Fruit fly (Drosophila melanogaster) whole organism, embryonic: ENCODE results near the gene Eig71Ej.

Experiments used
- B-H1 ChIP-seq: fragments of 200-800 bp; sonication (Bioruptor generic); IDR thresholded peaks from 3 replicates; pipeline ENCODE4 v1.3.6; 2022; ENCODE audit warnings: missing biosample characterization, missing genetic modification characterization
- CG10543 ChIP-seq: fragments of 200-800 bp; sonication (Bioruptor generic); optimal IDR thresholded peaks from 3 replicates; lab custom pipeline; 2017; ENCODE audit warnings: missing biosample characterization, mild to moderate bottlenecking, missing genetic modification characterization, moderate library complexity
- CG11456 ChIP-seq: fragments of 200-800 bp; sonication (Bioruptor generic); IDR thresholded peaks from 3 replicates; pipeline ENCODE4 v1.3.6; 2022; ENCODE audit warnings: missing biosample characterization, missing genetic modification characterization
- CG12155 ChIP-seq: fragments of 200-800 bp; sonication (Bioruptor generic); optimal IDR thresholded peaks from 3 replicates; lab custom pipeline; 2016; ENCODE audit warnings: missing biosample characterization, missing genetic modification characterization
- CG12659 ChIP-seq: fragments of 200-800 bp; sonication (Bioruptor generic); optimal IDR thresholded peaks from 3 replicates; lab custom pipeline; 2017; ENCODE audit warnings: mild to moderate bottlenecking, missing biosample characterization, missing genetic modification reagents, missing genetic modification characterization
- CG13894 ChIP-seq: fragments of 200-800 bp; sonication (Bioruptor generic); optimal IDR thresholded peaks from 3 replicates; lab custom pipeline; 2018; ENCODE audit warnings: missing biosample characterization, mild to moderate bottlenecking, missing genetic modification characterization, moderate library complexity
- CG15601 ChIP-seq: fragments of 200-800 bp; sonication (Bioruptor generic); optimal IDR thresholded peaks from 3 replicates; lab custom pipeline; 2019; ENCODE audit warnings: missing biosample characterization, mild to moderate bottlenecking, missing genetic modification characterization, moderate library complexity
- CG1602 ChIP-seq: fragments of 200-800 bp; sonication (Bioruptor generic); optimal IDR thresholded peaks from 3 replicates; lab custom pipeline; 2016; ENCODE audit warnings: missing biosample characterization, missing genetic modification characterization
- CG17186 ChIP-seq: fragments of 200-800 bp; sonication (Bioruptor generic); optimal IDR thresholded peaks from 3 replicates; lab custom pipeline; 2017; ENCODE audit warnings: missing biosample characterization, missing genetic modification reagents, missing genetic modification characterization
- CG18011 ChIP-seq: fragments of 200-800 bp; sonication (Bioruptor generic); optimal IDR thresholded peaks from 2 replicates; lab custom pipeline; 2017; ENCODE audit warnings: missing biosample characterization, missing genetic modification characterization, mild to moderate bottlenecking, moderate library complexity, missing genotype
- CG3847 ChIP-seq: fragments of 200-800 bp; sonication (Bioruptor generic); IDR thresholded peaks from 2 replicates; pipeline ENCODE4 v1.3.6; 2022; ENCODE audit warnings: missing biosample characterization, missing genetic modification characterization
- CG4360 ChIP-seq: fragments of 200-800 bp; sonication (Bioruptor generic); IDR thresholded peaks from 2 replicates; pipeline ENCODE4 v1.3.6; 2022; ENCODE audit warnings: missing biosample characterization, missing genetic modification characterization
- CG4424 ChIP-seq: fragments of 200-800 bp; sonication (Bioruptor generic); optimal IDR thresholded peaks from 3 replicates; lab custom pipeline; 2016; ENCODE audit warnings: missing biosample characterization, missing genetic modification characterization
- CG6272 ChIP-seq: fragments of 200-800 bp; sonication (Bioruptor generic); IDR thresholded peaks from 2 replicates; pipeline ENCODE4 v1.3.6; 2022; ENCODE audit warnings: missing biosample characterization, missing genetic modification characterization
- CG7271 ChIP-seq: fragments of 200-800 bp; sonication (Bioruptor generic); optimal IDR thresholded peaks from 2 replicates; lab custom pipeline; 2018; ENCODE audit warnings: missing biosample characterization, mild to moderate bottlenecking, missing genetic modification characterization, moderate library complexity
- CG7839 ChIP-seq: fragments of 200-800 bp; sonication (Bioruptor generic); optimal IDR thresholded peaks from 3 replicates; lab custom pipeline; 2018; ENCODE audit warnings: missing biosample characterization, mild to moderate bottlenecking, missing genetic modification characterization, moderate library complexity
- CG7987 ChIP-seq: fragments of 200-800 bp; sonication (Bioruptor generic); optimal IDR thresholded peaks from 2 replicates; lab custom pipeline; 2018; ENCODE audit warnings: missing biosample characterization, mild to moderate bottlenecking, missing genetic modification characterization, moderate library complexity
- CG8089 ChIP-seq: fragments of 200-800 bp; sonication (Bioruptor generic); optimal IDR thresholded peaks from 3 replicates; lab custom pipeline; 2016; ENCODE audit warnings: missing biosample characterization, missing genetic modification characterization
- Dek ChIP-seq: fragments of 200-800 bp; sonication (Bioruptor generic); optimal IDR thresholded peaks from 3 replicates; lab custom pipeline; 2019; ENCODE audit warnings: missing biosample characterization, mild to moderate bottlenecking, missing genetic modification characterization, moderate library complexity
- Doc2 ChIP-seq: fragments of 200-800 bp; sonication (Bioruptor generic); IDR thresholded peaks from 2 replicates; pipeline ENCODE4 v1.3.6; 2022; ENCODE audit warnings: missing biosample characterization, missing genetic modification characterization
- E2f2 ChIP-seq: fragments of 200-800 bp; sonication (Bioruptor generic); IDR thresholded peaks from 2 replicates; pipeline ENCODE4 v1.3.6; 2022; ENCODE audit warnings: missing biosample characterization, missing genetic modification characterization
- ERR ChIP-seq: fragments of 200-800 bp; sonication (Bioruptor generic); optimal IDR thresholded peaks from 2 replicates; lab custom pipeline; 2016; ENCODE audit warnings: missing biosample characterization, missing genetic modification characterization
- Eip74EF ChIP-seq, 2 experiments: fragments of 200-800 bp in 1 of 2; fragments of >200 bp in 1 of 2; sonication (Bioruptor generic) in 1 of 2; optimal IDR thresholded peaks; 2 replicates each; lab custom pipeline; 2017 to 2019; ENCODE audit warnings: missing biosample characterization in 2 of 2, missing genetic modification characterization in 2 of 2, mild to moderate bottlenecking in 1 of 2, moderate library complexity in 1 of 2
- Fer3 ChIP-seq: fragments of 200-800 bp; sonication (Bioruptor generic); optimal IDR thresholded peaks from 2 replicates; lab custom pipeline; 2018; ENCODE audit warnings: missing biosample characterization, mild to moderate bottlenecking, missing genetic modification characterization, moderate library complexity
- HLH54F ChIP-seq: fragments of 200-800 bp; sonication (Bioruptor generic); optimal IDR thresholded peaks from 3 replicates; lab custom pipeline; 2016; ENCODE audit warnings: missing biosample characterization, missing genetic modification characterization
- Jarid2 ChIP-seq: fragments of 200-800 bp; sonication (Bioruptor generic); optimal IDR thresholded peaks from 3 replicates; lab custom pipeline; 2017; ENCODE audit warnings: mild to moderate bottlenecking, missing biosample characterization, missing genetic modification reagents, missing genetic modification characterization
- Lpt ChIP-seq: fragments of >200 bp; optimal IDR thresholded peaks from 2 replicates; lab custom pipeline; 2018; ENCODE audit warnings: missing biosample characterization, missing genetic modification characterization
- Myb ChIP-seq: fragments of 200-800 bp; sonication (Bioruptor generic); optimal IDR thresholded peaks from 2 replicates; lab custom pipeline; 2016; ENCODE audit warnings: missing biosample characterization, missing genetic modification characterization
- Sox100B ChIP-seq: fragments of 200-800 bp; sonication (Bioruptor generic); optimal IDR thresholded peaks from 3 replicates; lab custom pipeline; 2018; ENCODE audit warnings: missing biosample characterization, mild to moderate bottlenecking, missing genetic modification characterization
- Xrp1 ChIP-seq: fragments of 200-800 bp; sonication (Bioruptor generic); IDR thresholded peaks from 2 replicates; pipeline ENCODE4 v1.3.6; 2022; ENCODE audit warnings: missing biosample characterization, missing genetic modification characterization
- al ChIP-seq: fragments of 200-800 bp; sonication (Bioruptor generic); IDR thresholded peaks from 2 replicates; pipeline ENCODE4 v1.3.6; 2022; ENCODE audit warnings: missing biosample characterization, missing genetic modification characterization
- cato ChIP-seq: fragments of 200-800 bp; sonication (Bioruptor generic); optimal IDR thresholded peaks from 2 replicates; lab custom pipeline; 2016; ENCODE audit warnings: missing biosample characterization, missing genetic modification characterization, borderline replicate concordance
- corto ChIP-seq: fragments of 200-800 bp; sonication (Bioruptor generic); optimal IDR thresholded peaks from 2 replicates; lab custom pipeline; 2016; ENCODE audit warnings: missing biosample characterization, mild to moderate bottlenecking, missing genetic modification characterization, moderate library complexity
- da ChIP-seq: fragments of 200-800 bp; sonication (Bioruptor generic); optimal IDR thresholded peaks from 2 replicates; lab custom pipeline; 2016; ENCODE audit warnings: missing biosample characterization, missing genetic modification characterization
- danr ChIP-seq: fragments of 200-800 bp; sonication (Bioruptor generic); IDR thresholded peaks from 2 replicates; pipeline ENCODE4 v1.3.6; 2022; ENCODE audit warnings: missing biosample characterization, missing genetic modification characterization
- dmrt99B ChIP-seq: fragments of 200-800 bp; sonication (Bioruptor generic); optimal IDR thresholded peaks from 2 replicates; lab custom pipeline; 2018; ENCODE audit warnings: missing biosample characterization, mild to moderate bottlenecking, missing genetic modification characterization, moderate library complexity
- eve ChIP-seq, 2 experiments: fragments of >200 bp; optimal IDR thresholded peaks; 2 replicates each; lab custom pipeline; 2017; ENCODE audit warnings: missing biosample characterization in 2 of 2, missing genetic modification characterization in 2 of 2
- nerfin-1 ChIP-seq: fragments of 200-800 bp; sonication (Bioruptor generic); optimal IDR thresholded peaks from 3 replicates; lab custom pipeline; 2019; ENCODE audit warnings: missing biosample characterization, mild to moderate bottlenecking, missing genetic modification characterization, moderate library complexity
- phol ChIP-seq: fragments of 200-800 bp; sonication (Bioruptor generic); optimal IDR thresholded peaks from 3 replicates; lab custom pipeline; 2018; ENCODE audit warnings: missing biosample characterization, mild to moderate bottlenecking, missing genetic modification characterization, moderate library complexity
- prd ChIP-seq, 3 experiments: fragments of >200 bp in 2 of 3; fragments of 200-800 bp in 1 of 3; sonication (Bioruptor generic) in 1 of 3; optimal IDR thresholded peaks in 2 of 3; IDR thresholded peaks in 1 of 3; 2 replicates in 2 of 3; 3 replicates in 1 of 3; pipeline versions ENCODE4 v1.3.6 to Lab custom; 2017 to 2022; ENCODE audit warnings: missing biosample characterization in 1 of 3, missing genetic modification characterization in 1 of 3
- pum ChIP-seq: fragments of 200-800 bp; sonication (Bioruptor generic); optimal IDR thresholded peaks from 2 replicates; lab custom pipeline; 2016; ENCODE audit warnings: missing biosample characterization, missing genetic modification characterization
- ranshi ChIP-seq: fragments of 200-800 bp; sonication (Bioruptor generic); IDR thresholded peaks from 2 replicates; pipeline ENCODE4 v1.3.6; 2022; ENCODE audit warnings: missing biosample characterization, missing genetic modification characterization
- sc ChIP-seq, 3 experiments: fragments of >200 bp in 2 of 3; fragments of 200-800 bp in 1 of 3; sonication (Bioruptor generic) in 1 of 3; optimal IDR thresholded peaks; 2 replicates in 2 of 3; 3 replicates in 1 of 3; lab custom pipeline; 2017; ENCODE audit warnings: mild to moderate bottlenecking in 1 of 3, missing biosample characterization in 1 of 3, missing genetic modification characterization in 1 of 3, missing genetic modification reagents in 1 of 3
- sima ChIP-seq: fragments of 200-800 bp; sonication (Bioruptor generic); optimal IDR thresholded peaks from 2 replicates; lab custom pipeline; 2016; ENCODE audit warnings: missing biosample characterization, missing genetic modification characterization
- slbo ChIP-seq: fragments of 200-800 bp; sonication (Bioruptor generic); IDR thresholded peaks from 2 replicates; pipeline ENCODE4 v1.3.6; 2022; ENCODE audit warnings: missing biosample characterization, missing genetic modification characterization
- stwl ChIP-seq: fragments of 200-800 bp; sonication (Bioruptor generic); optimal IDR thresholded peaks from 3 replicates; lab custom pipeline; 2018; ENCODE audit warnings: missing biosample characterization, mild to moderate bottlenecking, missing genetic modification characterization, moderate library complexity
- sug ChIP-seq: fragments of 200-800 bp; optimal IDR thresholded peaks from 2 replicates; lab custom pipeline; 2019; ENCODE audit warnings: missing biosample characterization, mild to moderate bottlenecking, missing genetic modification characterization, moderate library complexity
- usp ChIP-seq: fragments of >200 bp; optimal IDR thresholded peaks from 2 replicates; lab custom pipeline; 2017; ENCODE audit warnings: missing biosample characterization, missing genetic modification characterization
- wdn ChIP-seq: fragments of 200-800 bp; sonication (Bioruptor generic); IDR thresholded peaks from 2 replicates; pipeline ENCODE4 v1.3.6; 2022; ENCODE audit warnings: missing biosample characterization, missing genetic modification characterization
- zfh1 ChIP-seq: fragments of 200-800 bp; sonication (Bioruptor generic); IDR thresholded peaks from 3 replicates; pipeline ENCODE4 v1.3.6; 2022; ENCODE audit warnings: missing biosample characterization, missing genetic modification characterization
- zfh2 ChIP-seq: fragments of 200-800 bp; sonication (Bioruptor generic); optimal IDR thresholded peaks from 2 replicates; lab custom pipeline; 2016; ENCODE audit warnings: missing biosample characterization, missing genetic modification characterization

The Eig71Ej gene

dm6 chr3L:15672800-15673199 is 12.0 kb upstream of the Eig71Ej start (continued):
- TF ChIP-seq Fer3 (tag; lab: Kevin White, UChicago) = no peak
- peak; percentile 35; the same call in 1 of the 3 replicates for TF ChIP-seq zfh1 (GFP tag; lab: Robert Waterston, UW)
- no peak for TF ChIP-seq Dek (tag; lab: Kevin White, UChicago)
- TF ChIP-seq CG4360 (GFP tag; lab: Robert Waterston, UW) = no peak
- no peak for TF ChIP-seq CG10543 (GFP tag; lab: Kevin White, UChicago)
- TF ChIP-seq slbo (GFP tag; lab: Robert Waterston, UW) = no peak
- no peak for TF ChIP-seq CG6272 (GFP tag; lab: Robert Waterston, UW)
- no peak for TF ChIP-seq da
- TF ChIP-seq CG17186 = no peak
- TF ChIP-seq eve (GFP tag; optimal IDR thresholded peaks at IDR 0.05; lab: Kevin White, UChicago) = peak in 1 of 2 experiments; percentile 27
- TF ChIP-seq CG13894 (tag; lab: Kevin White, UChicago) = no peak
- TF ChIP-seq wdn = no peak
- TF ChIP-seq phol = peak; percentile 48
- no peak for TF ChIP-seq prd (optimal IDR thresholded peaks at IDR 0.05; lab: Kevin White, UChicago)
- peak; percentile 45; the same call in 2 of the 3 replicates for TF ChIP-seq prd (GFP tag; IDR thresholded peaks at IDR 0.05; lab: Robert Waterston, UW)
- peak; percentile 23 for TF ChIP-seq dmrt99B (tag; lab: Kevin White, UChicago)
- TF ChIP-seq CG7271 (tag; lab: Kevin White, UChicago) = no peak
- TF ChIP-seq HLH54F = no peak
- no peak for TF ChIP-seq sc (optimal IDR thresholded peaks at IDR 0.05; lab: Kevin White, UChicago)
- no peak for TF ChIP-seq sc (GFP tag; optimal IDR thresholded peaks at IDR 0.05; lab: Kevin White, UChicago)
- no peak for TF ChIP-seq E2f2 (GFP tag; lab: Robert Waterston, UW)
- no peak for TF ChIP-seq CG12155 (GFP tag; lab: Kevin White, UChicago)
- no peak for TF ChIP-seq CG11456 (GFP tag; lab: Robert Waterston, UW)
- no peak for TF ChIP-seq Eip74EF (GFP tag; optimal IDR thresholded peaks at IDR 0.05; lab: Kevin White, UChicago)
- no peak for TF ChIP-seq Sox100B (GFP tag; lab: Kevin White, UChicago)
- TF ChIP-seq sima = no peak
- no peak for TF ChIP-seq danr
- peak; percentile 62; the same call in 1 of the 2 replicates for TF ChIP-seq Xrp1
- TF ChIP-seq nerfin-1 (tag; lab: Kevin White, UChicago) = no peak
- TF ChIP-seq ranshi (GFP tag; lab: Robert Waterston, UW) = no peak
- peak; percentile 31 for TF ChIP-seq stwl (tag; lab: Kevin White, UChicago)
- TF ChIP-seq pum = no peak
- TF ChIP-seq cato (GFP tag; lab: Kevin White, UChicago) = peak; percentile 7
- no peak for TF ChIP-seq usp
- no peak for TF ChIP-seq Jarid2
- no peak for TF ChIP-seq CG7987
- no peak for TF ChIP-seq corto (GFP tag; lab: Kevin White, UChicago)
- peak; percentile 35 for TF ChIP-seq CG15601 (tag; lab: Kevin White, UChicago)
- no peak for TF ChIP-seq B-H1 (GFP tag; lab: Robert Waterston, UW)
- no peak for TF ChIP-seq CG18011 (GFP tag; lab: Kevin White, UChicago)
- TF ChIP-seq ERR = no peak
- no peak for TF ChIP-seq CG8089 (GFP tag; lab: Kevin White, UChicago)
- TF ChIP-seq CG3847 = no peak
- peak; percentile 15 for TF ChIP-seq CG1602 (GFP tag; lab: Kevin White, UChicago)
- peak; percentile 43 for TF ChIP-seq CG4424 (GFP tag; lab: Kevin White, UChicago)
- TF ChIP-seq sug = no peak
- TF ChIP-seq CG12659 (GFP tag; lab: Kevin White, UChicago) = no peak
- TF ChIP-seq Lpt = no peak
- no peak for TF ChIP-seq Myb (GFP tag; lab: Kevin White, UChicago)
- no peak for TF ChIP-seq Doc2 (GFP tag; lab: Robert Waterston, UW)
- TF ChIP-seq CG7839 = peak; percentile 29
- no peak for TF ChIP-seq zfh2 (GFP tag; lab: Kevin White, UChicago)
- TF ChIP-seq al (GFP tag; lab: Robert Waterston, UW) = no peak
